Worm (Caenorhabditis elegans) whole organism, L1 larva: Measurements from ENCODE around the gene nhr-118.

ENCODE experiments used
- C04F5.9 ChIP-seq: sonication (generic microtip); optimal IDR thresholded peaks from 2 replicates; lab custom pipeline; 2016; ENCODE audit warnings: missing genetic modification characterization, missing compliant biosample characterization
- C16A3.4 ChIP-seq: fragments of 150-350 bp; optimal IDR thresholded peaks from 2 replicates; lab custom pipeline; 2014; ENCODE audit warnings: missing biosample characterization, missing genetic modification characterization
- C34B4.2 ChIP-seq: sonication (generic microtip); optimal IDR thresholded peaks from 2 replicates; lab custom pipeline; 2017; ENCODE audit warnings: mild to moderate bottlenecking, missing genetic modification characterization, missing compliant biosample characterization
- F16B12.6 ChIP-seq: fragments of 150-350 bp; optimal IDR thresholded peaks from 2 replicates; lab custom pipeline; 2014; ENCODE audit warnings: missing biosample characterization, missing genetic modification characterization
- Y116A8C.19 ChIP-seq: sonication (generic microtip); optimal IDR thresholded peaks from 2 replicates; lab custom pipeline; 2016; ENCODE audit warnings: missing compliant biosample characterization, missing genetic modification characterization, borderline replicate concordance
- alr-1 ChIP-seq: fragments of 200-800 bp; sonication (Bioruptor generic); optimal IDR thresholded peaks from 2 replicates; lab custom pipeline; 2018; ENCODE audit warnings: borderline replicate concordance, mild to moderate bottlenecking, missing genetic modification characterization, missing compliant biosample characterization
- blmp-1 ChIP-seq: fragments of 150-350 bp; optimal IDR thresholded peaks from 2 replicates; lab custom pipeline; 2014; ENCODE audit warnings: missing biosample characterization, missing genetic modification characterization
- ceh-63 ChIP-seq: fragments of 200-800 bp; sonication (Bioruptor generic); optimal IDR thresholded peaks from 2 replicates; lab custom pipeline; 2018; ENCODE audit warnings: mild to moderate bottlenecking, missing genetic modification characterization, missing compliant biosample characterization
- ceh-82 ChIP-seq, 3 experiments: fragments of 150-350 bp in 1 of 3; sonication (generic microtip) in 2 of 3; optimal IDR thresholded peaks; 2 replicates each; lab custom pipeline; 2014 to 2017; ENCODE audit warnings: missing biosample characterization in 3 of 3, missing genetic modification characterization in 3 of 3
- ceh-88 ChIP-seq: fragments of 200-800 bp; sonication (Bioruptor generic); IDR thresholded peaks from 2 replicates; pipeline ENCODE4 v1.3.6; 2022; ENCODE audit warnings: missing genetic modification characterization, missing compliant biosample characterization
- ceh-90 ChIP-seq: sonication (generic microtip); optimal IDR thresholded peaks from 2 replicates; lab custom pipeline; 2016; ENCODE audit warnings: missing genetic modification characterization, missing compliant biosample characterization
- efl-3 ChIP-seq: fragments of 200-800 bp; sonication (Bioruptor generic); optimal IDR thresholded peaks from 2 replicates; lab custom pipeline; 2018; ENCODE audit warnings: mild to moderate bottlenecking, missing genetic modification characterization, missing compliant biosample characterization
- egl-27 ChIP-seq, 2 experiments: fragments of 150-350 bp in 1 of 2; sonication (generic microtip); optimal IDR thresholded peaks; 3 replicates each; lab custom pipeline; 2017 to 2018; ENCODE audit warnings: missing biosample characterization in 2 of 2, missing genetic modification characterization in 2 of 2, missing genetic modification reagents in 2 of 2
- ets-5 ChIP-seq: fragments of 200-800 bp; sonication (Bioruptor generic); IDR thresholded peaks from 2 replicates; pipeline ENCODE4 v1.3.6; 2022; ENCODE audit warnings: missing genetic modification characterization, missing compliant biosample characterization
- fkh-10 ChIP-seq: sonication (generic microtip); optimal IDR thresholded peaks from 2 replicates; lab custom pipeline; 2017; ENCODE audit warnings: missing biosample characterization, missing genetic modification reagents, missing genetic modification characterization
- fos-1 ChIP-seq: fragments of 150-350 bp; optimal IDR thresholded peaks from 2 replicates; lab custom pipeline; 2014; ENCODE audit warnings: missing biosample characterization, missing genetic modification characterization
- hpl-2 ChIP-seq: fragments of 150-350 bp; optimal IDR thresholded peaks from 2 replicates; lab custom pipeline; 2014; ENCODE audit warnings: missing biosample characterization, missing genetic modification reagents, missing genetic modification characterization
- irx-1 ChIP-seq: sonication (generic microtip); optimal IDR thresholded peaks from 2 replicates; lab custom pipeline; 2016; ENCODE audit warnings: missing genetic modification characterization, missing compliant biosample characterization
- lin-13 ChIP-seq: fragments of 150-350 bp; optimal IDR thresholded peaks from 2 replicates; lab custom pipeline; 2014; ENCODE audit warnings: missing biosample characterization, missing genetic modification reagents, missing genetic modification characterization
- lin-14 ChIP-seq: fragments of 200-800 bp; sonication (Bioruptor generic); optimal IDR thresholded peaks from 2 replicates; lab custom pipeline; 2018; ENCODE audit warnings: mild to moderate bottlenecking, missing genetic modification characterization, moderate library complexity, missing compliant biosample characterization
- lin-15B ChIP-seq: fragments of 150-350 bp; sonication (generic microtip); optimal IDR thresholded peaks from 3 replicates; lab custom pipeline; 2014; ENCODE audit warnings: missing biosample characterization, missing genetic modification characterization
- lin-35 ChIP-seq, 2 experiments: fragments of 150-350 bp; optimal IDR thresholded peaks; 2 replicates each; lab custom pipeline; 2014; ENCODE audit warnings: missing biosample characterization in 2 of 2, missing genetic modification characterization in 2 of 2, missing genetic modification reagents in 2 of 2
- mab-9 ChIP-seq: fragments of 200-800 bp; sonication (Bioruptor generic); IDR thresholded peaks from 2 replicates; pipeline ENCODE4 v1.3.6; 2022; ENCODE audit warnings: missing genetic modification reagents, missing genetic modification characterization, missing compliant biosample characterization
- mdl-1 ChIP-seq, 2 experiments: fragments of 150-350 bp; optimal IDR thresholded peaks; 2 replicates each; lab custom pipeline; 2014 to 2017; ENCODE audit warnings: missing biosample characterization in 2 of 2, missing genetic modification characterization in 2 of 2, inconsistent platforms in 1 of 2
- mep-1 ChIP-seq: fragments of 150-350 bp; optimal IDR thresholded peaks from 2 replicates; lab custom pipeline; 2014; ENCODE audit warnings: missing biosample characterization, missing genetic modification characterization
- nhr-19 ChIP-seq: fragments of 200-800 bp; sonication (Bioruptor generic); conservative IDR thresholded peaks from 2 replicates; pipeline ENCODE4 v1.3.6; 2022; ENCODE audit warnings: missing genetic modification characterization, missing compliant biosample characterization
- nhr-20 ChIP-seq: sonication (generic microtip); optimal IDR thresholded peaks from 2 replicates; lab custom pipeline; 2016; ENCODE audit warnings: mild to moderate bottlenecking, missing genetic modification characterization, missing compliant biosample characterization
- nhr-237 ChIP-seq: fragments of 150-350 bp; optimal IDR thresholded peaks from 2 replicates; lab custom pipeline; 2014; ENCODE audit warnings: missing biosample characterization, missing genetic modification characterization
- nhr-71 ChIP-seq: sonication (generic microtip); optimal IDR thresholded peaks from 2 replicates; lab custom pipeline; 2016; ENCODE audit warnings: mild to moderate bottlenecking, missing genetic modification characterization, moderate library complexity, missing compliant biosample characterization
- nhr-76 ChIP-seq: sonication (generic microtip); optimal IDR thresholded peaks from 2 replicates; lab custom pipeline; 2017; ENCODE audit warnings: missing biosample characterization, missing genetic modification characterization
- nhr-84 ChIP-seq: sonication (generic microtip); optimal IDR thresholded peaks from 2 replicates; lab custom pipeline; 2017; ENCODE audit warnings: missing biosample characterization, missing genetic modification characterization
- nhr-85 ChIP-seq: sonication (generic microtip); peaks from one replicate; lab custom pipeline; 2016; ENCODE audit warnings: missing genetic modification characterization, inconsistent platforms, missing compliant biosample characterization
- nhr-90 ChIP-seq: sonication (generic microtip); optimal IDR thresholded peaks from 2 replicates; lab custom pipeline; 2016; ENCODE audit warnings: mild to moderate bottlenecking, missing genetic modification characterization, missing compliant biosample characterization; ENCODE audit not compliant: poor library complexity
- pag-3 ChIP-seq: sonication (generic microtip); optimal IDR thresholded peaks from 2 replicates; lab custom pipeline; 2017; ENCODE audit warnings: missing genetic modification characterization, mild to moderate bottlenecking, missing compliant biosample characterization, antibody characterized with exemption, borderline replicate concordance; ENCODE audit not compliant: insufficient read depth
- pax-3 ChIP-seq: fragments of 200-800 bp; sonication (Bioruptor generic); optimal IDR thresholded peaks from 2 replicates; lab custom pipeline; 2018; ENCODE audit warnings: mild to moderate bottlenecking, missing genetic modification characterization, moderate library complexity, missing compliant biosample characterization
- pqm-1 ChIP-seq: sonication (generic microtip); optimal IDR thresholded peaks from 3 replicates; lab custom pipeline; 2017; ENCODE audit warnings: missing biosample characterization, missing genetic modification characterization
- rnt-1 ChIP-seq: sonication (generic microtip); optimal IDR thresholded peaks from 2 replicates; lab custom pipeline; 2016; ENCODE audit warnings: mild to moderate bottlenecking, missing genetic modification characterization, moderate library complexity, missing compliant biosample characterization
- skn-1 ChIP-seq: fragments of 150-350 bp; optimal IDR thresholded peaks from 2 replicates; lab custom pipeline; 2014; ENCODE audit warnings: missing biosample characterization, missing genetic modification characterization
- snu-23 ChIP-seq: sonication (generic microtip); optimal IDR thresholded peaks from 2 replicates; lab custom pipeline; 2016; ENCODE audit warnings: missing genetic modification characterization, missing compliant biosample characterization
- sox-4 ChIP-seq: sonication (generic microtip); optimal IDR thresholded peaks from 2 replicates; lab custom pipeline; 2016; ENCODE audit warnings: missing genetic modification characterization, missing compliant biosample characterization
- sptf-1 ChIP-seq: fragments of 150-350 bp; optimal IDR thresholded peaks from 2 replicates; lab custom pipeline; 2014; ENCODE audit warnings: missing biosample characterization, missing genetic modification characterization
- tbx-2 ChIP-seq: sonication (generic microtip); optimal IDR thresholded peaks from 2 replicates; lab custom pipeline; 2016; ENCODE audit warnings: missing genetic modification characterization, missing compliant biosample characterization
- tlp-1 ChIP-seq: fragments of 150-350 bp; optimal IDR thresholded peaks from 2 replicates; lab custom pipeline; 2014; ENCODE audit warnings: missing biosample characterization, missing genetic modification characterization
- unc-30 ChIP-seq: sonication (generic microtip); optimal IDR thresholded peaks from 2 replicates; lab custom pipeline; 2017; ENCODE audit warnings: missing biosample characterization, missing genetic modification characterization
- unc-86 ChIP-seq: sonication (generic microtip); optimal IDR thresholded peaks from 2 replicates; lab custom pipeline; 2016; ENCODE audit warnings: missing genetic modification characterization, missing compliant biosample characterization
- unc-98 ChIP-seq: fragments of 200-800 bp; sonication (Bioruptor generic); IDR thresholded peaks from 2 replicates; pipeline ENCODE4 v1.3.6; 2022; ENCODE audit warnings: missing genetic modification characterization, missing compliant biosample characterization
- vab-15 ChIP-seq: sonication (generic microtip); optimal IDR thresholded peaks from 2 replicates; lab custom pipeline; 2017; ENCODE audit warnings: missing genotype, mild to moderate bottlenecking, missing genetic modification characterization, missing compliant biosample characterization
- xbp-1 ChIP-seq: sonication (generic microtip); optimal IDR thresholded peaks from 2 replicates; lab custom pipeline; 2016; ENCODE audit warnings: missing genetic modification characterization, missing compliant biosample characterization
- zag-1 ChIP-seq: fragments of 150-350 bp; optimal IDR thresholded peaks from 2 replicates; lab custom pipeline; 2014; ENCODE audit warnings: missing biosample characterization, missing genetic modification characterization
- ztf-4 ChIP-seq: fragments of 150-350 bp; optimal IDR thresholded peaks from 2 replicates; lab custom pipeline; 2014; ENCODE audit warnings: missing biosample characterization, missing genetic modification characterization

Gene nhr-118

ce11 chrV:4447637-4448036, 40.0 kb downstream of the nhr-118 start:
- TF ChIP-seq egl-27 (tag; optimal IDR thresholded peaks at IDR 0.05; lab: Kevin White, UChicago) (no peak), tbx-2 (tag; lab: Kevin White, UChicago) (no peak), vab-15 (no peak), ceh-90 (no peak), pax-3 (tag; lab: Kevin White, UChicago) (no peak), unc-30 (tag; lab: Kevin White, UChicago) (no peak), lin-14 (GFP tag; lab: Kevin White, UChicago) (no peak)

- TF ChIP-seq fkh-10 (GFP tag; lab: Kevin White, UChicago) (peak; percentile 25), ceh-82 (tag; optimal IDR thresholded peaks at IDR 0.05; lab: Kevin White, UChicago) (peak; percentile 39 to 80 (median 56)), sptf-1 (tag; lab: Kevin White, UChicago) (no peak), lin-15B (peak; percentile 1), tbx-2 (tag; lab: Kevin White, UChicago) (peak; percentile 50), pqm-1 (tag; lab: Kevin White, UChicago) (no peak), F16B12.6 (tag; lab: Kevin White, UChicago) (peak; percentile 36), ets-5 (GFP tag; lab: Robert Waterston, UW) (no peak), lin-13 (GFP tag; lab: Kevin White, UChicago) (peak; percentile 27), xbp-1 (tag; lab: Kevin White, UChicago) (peak; percentile 58), mdl-1 (tag; optimal IDR thresholded peaks at IDR 0.05; lab: Kevin White, UChicago) (peak in 1 of 2 experiments; percentile 22), mep-1 (peak; percentile 62), nhr-90 (tag; lab: Kevin White, UChicago) (peak; percentile 58), egl-27 (tag; optimal IDR thresholded peaks at IDR 0.05; lab: Kevin White, UChicago) (no peak), rnt-1 (tag; lab: Kevin White, UChicago) (peak; percentile 53), zag-1 (tag; lab: Kevin White, UChicago) (no peak), fos-1 (peak; percentile 16), Y116A8C.19 (tag; lab: Kevin White, UChicago) (no peak), alr-1 (tag; lab: Kevin White, UChicago) (no peak), irx-1 (peak; percentile 58), pag-3 (no peak), ceh-88 (GFP tag; lab: Robert Waterston, UW) (no peak), efl-3 (GFP tag; lab: Kevin White, UChicago) (no peak), lin-14 (GFP tag; lab: Kevin White, UChicago) (peak; percentile 61), skn-1 (tag; lab: Kevin White, UChicago) (peak; percentile 51), hpl-2 (GFP tag; lab: Kevin White, UChicago) (no peak), ztf-4 (tag; lab: Kevin White, UChicago) (no peak), nhr-84 (tag; lab: Kevin White, UChicago) (no peak), nhr-76 (no peak), C04F5.9 (tag; lab: Kevin White, UChicago) (peak; percentile 23), nhr-85 (tag; lab: Kevin White, UChicago) (peak; percentile 80), mab-9 (GFP tag; lab: Robert Waterston, UW) (no peak), nhr-19 (GFP tag; lab: Robert Waterston, UW) (peak; percentile 50), C34B4.2 (tag; lab: Kevin White, UChicago) (no peak), nhr-237 (tag; lab: Kevin White, UChicago) (no peak), unc-98 (GFP tag; lab: Robert Waterston, UW) (no peak), unc-30 (tag; lab: Kevin White, UChicago) (no peak), nhr-20 (peak; percentile 59), ceh-63 (GFP tag; lab: Kevin White, UChicago) (no peak), nhr-71 (tag; lab: Kevin White, UChicago) (peak; percentile 76), C16A3.4 (tag; lab: Kevin White, UChicago) (peak; percentile 39), blmp-1 (tag; lab: Kevin White, UChicago) (peak; percentile 49), snu-23 (GFP tag; lab: Kevin White, UChicago) (peak; percentile 69), lin-35 (GFP tag; optimal IDR thresholded peaks at IDR 0.05; lab: Kevin White, UChicago) (peak; percentile 96 to 97), sox-4 (tag; lab: Kevin White, UChicago) (peak; percentile 3), tlp-1 (tag; lab: Kevin White, UChicago) (no peak), unc-86 (tag; lab: Kevin White, UChicago) (peak; percentile 46), pax-3 (tag; lab: Kevin White, UChicago) (no peak)
Observed at ce11 chrV:4450523-4451089, 43.0 kb downstream of the nhr-118 start, which contains the start of gene rft-2. TSS of gene rft-2 (minus strand) at chrV:4450563.
